Fruit fly (Drosophila melanogaster) whole organism, pupa: ENCODE measurements around the gene DNAlig4.

Experiments used
- CG10348 ChIP-seq: fragments of 200-800 bp; sonication (Bioruptor generic); IDR thresholded peaks from 2 replicates; pipeline ENCODE4 v1.3.6; 2022; ENCODE audit warnings: missing biosample characterization, missing genetic modification characterization
- CG15710 ChIP-seq: fragments of 200-800 bp; sonication (Bioruptor generic); optimal IDR thresholded peaks from 2 replicates; lab custom pipeline; 2018; ENCODE audit warnings: missing biosample characterization, mild to moderate bottlenecking, missing genetic modification characterization, moderate library complexity
- CG32121 ChIP-seq: fragments of 200-800 bp; sonication (Bioruptor generic); IDR thresholded peaks from 2 replicates; pipeline ENCODE4 v1.3.6; 2022; ENCODE audit warnings: missing biosample characterization, missing genetic modification characterization
- Pif1B ChIP-seq: fragments of 200-800 bp; sonication (Bioruptor generic); optimal IDR thresholded peaks from 3 replicates; lab custom pipeline; 2016; ENCODE audit warnings: missing biosample characterization, missing genetic modification characterization
- gl ChIP-seq: fragments of 200-800 bp; sonication (Bioruptor generic); optimal IDR thresholded peaks from 2 replicates; lab custom pipeline; 2018; ENCODE audit warnings: missing biosample characterization, mild to moderate bottlenecking, missing genetic modification characterization
- rn ChIP-seq: fragments of 200-800 bp; sonication (Bioruptor generic); IDR thresholded peaks from 2 replicates; pipeline ENCODE4 v1.3.6; 2022; ENCODE audit warnings: missing biosample characterization, missing genetic modification characterization

dm6 chrX:13630290-13630900 is 37.2 kb downstream of the DNAlig4 start:
- TF ChIP-seq CG10348 (GFP tag; lab: Robert Waterston, UW): no peak
- TF ChIP-seq rn (GFP tag; lab: Robert Waterston, UW): no peak
- peak; percentile 47; the same call in 1 of the 2 replicates for TF ChIP-seq CG32121 (GFP tag; lab: Robert Waterston, UW)
- no peak for TF ChIP-seq CG15710 (tag; lab: Kevin White, UChicago)
- no peak for TF ChIP-seq Pif1B
- no peak for TF ChIP-seq gl (tag; lab: Kevin White, UChicago)
